Worm (Caenorhabditis elegans): Measurements from ENCODE around the gene srh-299.

ce11 chrV:15888751-15889150 lies 25.6 kb downstream of the srh-299 start, which contains the start of gene cgt-1:
- TF ChIP-seq ama-1 (optimal IDR thresholded peaks at IDR 0.05) (no peak), zip-11 (GFP tag; IDR thresholded peaks at IDR 0.05) (no peak), pha-4 (GFP tag; IDR thresholded peaks at IDR 0.05) (no peak), pha-4 (tag; optimal IDR thresholded peaks at IDR 0.05) (no peak), nhr-11 (tag; optimal IDR thresholded peaks at IDR 0.05) (no peak), php-3 (GFP tag; IDR thresholded peaks at IDR 0.05) (no peak), aha-1 (tag) (no peak), nhr-28 (tag; optimal IDR thresholded peaks at IDR 0.05) (no peak)

Measured in whole organism, L4 larva.